Worm (Caenorhabditis elegans) whole organism, midembryonic: ENCODE data around the gene rmd-2.
A peak's percentile ranks its signal among the peaks of the same experiment; 100 is the strongest.

Source experiments
- T22C8.4 ChIP-seq: fragments of 200-800 bp; sonication (Bioruptor generic); IDR thresholded peaks from 2 replicates; pipeline ENCODE4 v1.3.6; 2022; ENCODE audit warnings: missing genetic modification characterization, missing compliant biosample characterization
- flt-1 ChIP-seq: fragments of 200-800 bp; sonication (Bioruptor generic); IDR thresholded peaks from 2 replicates; pipeline ENCODE4 v1.3.6; 2022; ENCODE audit warnings: missing genetic modification characterization, missing compliant biosample characterization
- klf-2 ChIP-seq: fragments of 200-800 bp; sonication (Bioruptor generic); conservative IDR thresholded peaks from 2 replicates; pipeline ENCODE4 v1.3.6; 2022; ENCODE audit warnings: missing genetic modification reagents, missing genetic modification characterization, missing compliant biosample characterization
- med-1 ChIP-seq: sonication (generic microtip); optimal IDR thresholded peaks from 2 replicates; lab custom pipeline; 2017; ENCODE audit warnings: missing genetic modification characterization, mild to moderate bottlenecking, missing compliant biosample characterization, antibody characterized with exemption, missing genetic modification reagents; ENCODE audit not compliant: insufficient read depth
- ref-1 ChIP-seq: fragments of 200-800 bp; sonication (Bioruptor generic); conservative IDR thresholded peaks from 2 replicates; pipeline ENCODE4 v1.3.6; 2022; ENCODE audit warnings: missing genetic modification reagents, missing genetic modification characterization, missing compliant biosample characterization
- ztf-23 ChIP-seq: fragments of 200-800 bp; sonication (Bioruptor generic); IDR thresholded peaks from 2 replicates; pipeline ENCODE4 v1.3.6; 2022; ENCODE audit warnings: missing genetic modification reagents, missing genetic modification characterization, missing compliant biosample characterization
- ztf-29 ChIP-seq: fragments of 200-800 bp; sonication (Bioruptor generic); IDR thresholded peaks from 2 replicates; pipeline ENCODE4 v1.3.6; 2022; ENCODE audit warnings: missing genetic modification reagents, missing genetic modification characterization, missing compliant biosample characterization

ce11 chrV:9970119-9970518 is 16.0 kb downstream of the rmd-2 start:
- TF ChIP-seq ref-1 (GFP tag; lab: Robert Waterston, UW) (peak; percentile 87), ztf-29 (GFP tag; lab: Robert Waterston, UW) (peak; percentile 88), med-1 (GFP tag; lab: Kevin White, UChicago) (peak; percentile 70), T22C8.4 (GFP tag; lab: Robert Waterston, UW) (peak; percentile 92), flt-1 (GFP tag; lab: Robert Waterston, UW) (peak; percentile 97), klf-2 (GFP tag; lab: Robert Waterston, UW) (peak; percentile 95), ztf-23 (GFP tag; lab: Robert Waterston, UW) (peak; percentile 97)
